Worm (Caenorhabditis elegans): ENCODE data around the gene F56B3.11.

DNA sequence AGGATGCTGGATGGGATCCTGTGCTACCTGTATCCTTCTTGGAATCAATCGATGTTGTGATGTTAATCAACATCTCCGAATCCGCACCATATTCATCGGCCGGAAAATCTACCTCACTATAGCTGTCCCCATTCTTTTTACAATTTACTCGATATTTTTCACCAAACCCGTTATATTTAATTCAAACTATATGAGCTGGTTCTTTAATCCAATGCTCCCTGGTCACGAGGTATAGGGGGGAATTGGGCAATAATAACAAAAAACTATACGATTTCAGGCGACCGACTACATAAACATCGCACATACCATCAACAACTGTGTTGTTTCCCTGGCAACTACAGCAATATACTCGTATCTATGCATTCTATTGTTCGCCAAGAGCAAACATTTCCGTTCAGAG lies 38.8 kb downstream of the F56B3.11 start:
- TF ChIP-seq T22C8.4 (GFP tag; IDR thresholded peaks at IDR 0.05) = no peak
- TF ChIP-seq ztf-29 (GFP tag; IDR thresholded peaks at IDR 0.05) = no peak
- no peak for TF ChIP-seq ref-1 (GFP tag; conservative IDR thresholded peaks at IDR 0.05)
- no peak for TF ChIP-seq tab-1 (GFP tag; IDR thresholded peaks at IDR 0.05)
- no peak for TF ChIP-seq flt-1 (GFP tag; IDR thresholded peaks at IDR 0.05)
- TF ChIP-seq klf-2 (GFP tag; conservative IDR thresholded peaks at IDR 0.05) = no peak
